Worm (Caenorhabditis elegans): Measurements from ENCODE around the gene B0285.3.

DNA sequence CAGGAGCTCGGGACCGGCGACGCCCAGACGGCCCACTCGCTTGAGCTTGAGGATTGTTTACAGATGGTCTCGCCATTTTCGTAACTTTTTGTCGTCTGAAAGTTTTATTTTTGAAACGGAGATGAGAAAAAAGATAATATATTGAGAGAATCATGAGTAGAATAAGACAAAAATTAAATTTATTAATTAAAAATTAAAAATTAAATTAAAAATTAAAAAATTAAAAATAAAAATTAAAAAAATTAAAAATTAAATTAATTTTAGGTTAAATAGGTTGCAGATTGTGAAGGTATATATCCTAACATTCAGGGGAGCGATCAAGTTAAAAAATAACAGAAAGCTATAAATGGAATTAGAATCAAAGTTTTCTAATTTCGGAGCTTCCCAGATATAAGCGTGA, 36.6 kb upstream of the B0285.3 start, which contains the start of gene B0284.3:
- TF ChIP-seq lin-15B (tag; optimal IDR thresholded peaks at IDR 0.05) (no peak), hlh-11 (tag; optimal IDR thresholded peaks at IDR 0.05) (no peak), F49E8.2 (tag; optimal IDR thresholded peaks at IDR 0.05; ENCODE audit: borderline replicate concordance) (no peak), nhr-76 (tag; optimal IDR thresholded peaks at IDR 0.05) (no peak), ztf-11 (tag; optimal IDR thresholded peaks at IDR 0.05) (no peak), ces-1 (GFP tag; optimal IDR thresholded peaks at IDR 0.05) (no peak), nhr-11 (tag; optimal IDR thresholded peaks at IDR 0.05) (no peak), nhr-77 (tag; optimal IDR thresholded peaks at IDR 0.05) (no peak), egl-43 (GFP tag; IDR thresholded peaks at IDR 0.05) (no peak), nhr-28 (tag; optimal IDR thresholded peaks at IDR 0.05) (no peak), daf-12 (tag; optimal IDR thresholded peaks at IDR 0.05) (no peak), nhr-237 (tag; optimal IDR thresholded peaks at IDR 0.05) (no peak)

Measured in whole organism, L4 larva.